Fruit fly (Drosophila melanogaster): Measurements from ENCODE around the gene sip2.

sip2 gene

dm6 chr2L:6964632-6965031, 758 bp upstream of the sip2 start (continued):
- TF ChIP-seq Doc3 (GFP tag; IDR thresholded peaks at IDR 0.05; ENCODE audit: partially characterized antibody), result 0 out of 3 replicates have a peak, but pooled peaks have one; percentile 10
- TF ChIP-seq klu (GFP tag; IDR thresholded peaks at IDR 0.05), result no peak
- no peak for TF ChIP-seq CG4854 (GFP tag; optimal IDR thresholded peaks at IDR 0.05)
- TF ChIP-seq MESR4 (GFP tag; optimal IDR thresholded peaks at IDR 0.05), result peak; percentile 28
- no peak for TF ChIP-seq CG31441 (GFP tag; IDR thresholded peaks at IDR 0.05)
- no peak for TF ChIP-seq CG10959 (GFP tag; IDR thresholded peaks at IDR 0.05)
- TF ChIP-seq slp2 (GFP tag; optimal IDR thresholded peaks at IDR 0.05), result no peak
- no peak for TF ChIP-seq CG34224 (GFP tag; IDR thresholded peaks at IDR 0.05; ENCODE audit: partially characterized antibody)
- TF ChIP-seq esg (GFP tag; conservative IDR thresholded peaks at IDR 0.05), result no peak
- 0 out of 2 replicates have a peak, but pooled peaks have one; percentile 54 for TF ChIP-seq CG42726 (GFP tag; IDR thresholded peaks at IDR 0.05; ENCODE audit: partially characterized antibody)
- TF ChIP-seq ac (GFP tag; optimal IDR thresholded peaks at IDR 0.05), result no peak

- peak; percentile 68 for TF ChIP-seq Dll (GFP tag; IDR thresholded peaks at IDR 0.05; ENCODE audit: partially characterized antibody)
- 0 out of 2 replicates have a peak, but pooled peaks have one; percentile 32 for TF ChIP-seq vvl (GFP tag; IDR thresholded peaks at IDR 0.05)
- no peak for TF ChIP-seq CG12219 (GFP tag; optimal IDR thresholded peaks at IDR 0.05)
- no peak for TF ChIP-seq lab (GFP tag; optimal IDR thresholded peaks at IDR 0.05)
- 0 out of 3 replicates have a peak, but pooled peaks have one; percentile 18 for TF ChIP-seq Doc3 (GFP tag; IDR thresholded peaks at IDR 0.05; ENCODE audit: partially characterized antibody)
- TF ChIP-seq Scr (GFP tag; IDR thresholded peaks at IDR 0.05; ENCODE audit: partially characterized antibody), result 0 out of 2 replicates have a peak, but pooled peaks have one; percentile 16
- peak; percentile 23; the same call in 1 of the 3 replicates for TF ChIP-seq CG34224 (GFP tag; IDR thresholded peaks at IDR 0.05; ENCODE audit: partially characterized antibody)
- 0 out of 4 replicates have a peak, but pooled peaks have one; percentile 36 for TF ChIP-seq chinmo (GFP tag; IDR thresholded peaks at IDR 0.05; ENCODE audit: partially characterized antibody)
- TF ChIP-seq CG8290 (GFP tag; optimal IDR thresholded peaks at IDR 0.05), result peak; percentile 63
- TF ChIP-seq CG8290 (tag; optimal IDR thresholded peaks at IDR 0.05), result no peak
- TF ChIP-seq pzg (GFP tag; optimal IDR thresholded peaks at IDR 0.05), result peak; percentile 19
- TF ChIP-seq dm (GFP tag; optimal IDR thresholded peaks at IDR 0.05), result peak; percentile 17
- peak; percentile 18; the same call in 1 of the 3 replicates for TF ChIP-seq HLH4C (GFP tag; IDR thresholded peaks at IDR 0.05; ENCODE audit: partially characterized antibody)
- TF ChIP-seq zen (tag; optimal IDR thresholded peaks at IDR 0.05), result no peak
- peak; percentile 42 for TF ChIP-seq MESR4 (GFP tag; optimal IDR thresholded peaks at IDR 0.05)
- peak; percentile 35; the same call in 1 of the 3 replicates for TF ChIP-seq zen2 (GFP tag; IDR thresholded peaks at IDR 0.05; ENCODE audit: partially characterized antibody)
- peak; percentile 76 for TF ChIP-seq Sry-δ (GFP tag; optimal IDR thresholded peaks at IDR 0.05)
- peak; percentile 46; the same call in 1 of the 2 replicates for TF ChIP-seq unc-4 (GFP tag; IDR thresholded peaks at IDR 0.05; ENCODE audit: partially characterized antibody)
- TF ChIP-seq sens (GFP tag), result peak; percentile 5
- peak; percentile 53 for TF ChIP-seq CG13287 (GFP tag; IDR thresholded peaks at IDR 0.05; ENCODE audit: partially characterized antibody)
- peak; percentile 78 for TF ChIP-seq MBD-R2 (GFP tag; IDR thresholded peaks at IDR 0.05)
- TF ChIP-seq bsh (GFP tag; optimal IDR thresholded peaks at IDR 0.05), result no peak
- peak; percentile 9; the same call in 1 of the 3 replicates for TF ChIP-seq row (GFP tag; IDR thresholded peaks at IDR 0.05)
- TF ChIP-seq BEAF-32 (GFP tag; optimal IDR thresholded peaks at IDR 0.05), result peak; percentile 35
- TF ChIP-seq CG13775 (GFP tag; optimal IDR thresholded peaks at IDR 0.05), result peak; percentile 92
- TF ChIP-seq sc (optimal IDR thresholded peaks at IDR 0.05), result no peak
- no peak for TF ChIP-seq sc (GFP tag; optimal IDR thresholded peaks at IDR 0.05)
- peak in 1 of 2 experiments; percentile 87 for TF ChIP-seq Pdp1 (GFP tag; optimal IDR thresholded peaks at IDR 0.05)
- TF ChIP-seq YL-1 (GFP tag; optimal IDR thresholded peaks at IDR 0.05), result peak; percentile 3
- TF ChIP-seq GATAe (GFP tag; conservative IDR thresholded peaks at IDR 0.05), result no peak
- TF ChIP-seq crp (GFP tag; optimal IDR thresholded peaks at IDR 0.05), result peak in 1 of 2 experiments; percentile 78
- no peak for TF ChIP-seq gfzf (GFP tag; optimal IDR thresholded peaks at IDR 0.05)
- peak; percentile 65 for TF ChIP-seq Dref (GFP tag; IDR thresholded peaks at IDR 0.05)
- peak; percentile 6; the same call in 1 of the 2 replicates for TF ChIP-seq amos (GFP tag; IDR thresholded peaks at IDR 0.05; ENCODE audit: partially characterized antibody)
- peak; percentile 89 for TF ChIP-seq CG17385 (GFP tag; optimal IDR thresholded peaks at IDR 0.05)
- TF ChIP-seq HLHmδ (GFP tag; optimal IDR thresholded peaks at IDR 0.05), result no peak
- peak; percentile 14 for TF ChIP-seq CG2116 (GFP tag; optimal IDR thresholded peaks at IDR 0.05)
Measured at dm6 chr2L:6960165-6960564, 3.7 kb downstream of the sip2 start, which contains the start of the genes Atac1 and Hmgcl. Atac1 (minus strand) TSS chr2L:6960328. Hmgcl (plus strand) TSS chr2L:6960377.

Measured in whole organism, embryonic.